Worm (Caenorhabditis elegans): ENCODE measurements around the gene R06F6.14.

Gene R06F6.14

ce11 chrII:10810690-10811089 lies 1.6 kb downstream of the R06F6.14 start, which contains the start of gene msrp-7:
Gene msrp-7 (plus strand): TSS chrII:10810990.
- TF ChIP-seq ceh-2 (tag; optimal IDR thresholded peaks at IDR 0.05) (no peak), ceh-18 (tag; optimal IDR thresholded peaks at IDR 0.05) (no peak), ceh-14 (tag; optimal IDR thresholded peaks at IDR 0.05) (no peak), hlh-8 (tag; optimal IDR thresholded peaks at IDR 0.05) (no peak), pqm-1 (tag; optimal IDR thresholded peaks at IDR 0.05) (no peak), nhr-11 (tag; optimal IDR thresholded peaks at IDR 0.05) (no peak), fkh-6 (tag; optimal IDR thresholded peaks at IDR 0.05) (no peak), dve-1 (tag; optimal IDR thresholded peaks at IDR 0.05) (no peak), ceh-6 (GFP tag; optimal IDR thresholded peaks at IDR 0.05) (no peak), pat-9 (tag; optimal IDR thresholded peaks at IDR 0.05) (no peak), odd-2 (tag; optimal IDR thresholded peaks at IDR 0.05) (no peak), dmd-4 (tag; optimal IDR thresholded peaks at IDR 0.05; ENCODE audit: borderline replicate concordance) (no peak)

ce11 chrII:10819928-10820423 lies 10.9 kb downstream of the R06F6.14 start, which contains the start of gene R06F6.8:
Gene R06F6.8 (minus strand): TSS chrII:10819978.
- TF ChIP-seq ref-2 (tag; optimal IDR thresholded peaks at IDR 0.05) (peak; percentile 71), odd-2 (tag; optimal IDR thresholded peaks at IDR 0.05) (no peak)

ce11 chrII:10820679-10821078 lies 11.6 kb downstream of the R06F6.14 start, which contains the start of gene ech-4:
Gene ech-4 (plus strand): TSS chrII:10821031.
- TF ChIP-seq eyg-1 (tag; optimal IDR thresholded peaks at IDR 0.05) (no peak), Y22D7AL.16 (tag; optimal IDR thresholded peaks at IDR 0.05) (no peak), hlh-6 (tag; optimal IDR thresholded peaks at IDR 0.05) (no peak)

ce11 chrII:10824046-10824445 lies 15.0 kb downstream of the R06F6.14 start, which contains the start of the genes R06F6.12 and mix-1:
Gene R06F6.12 (minus strand): TSS chrII:10824081.
Gene mix-1 (plus strand): TSS chrII:10824246.
- TF ChIP-seq nhr-232 (tag; optimal IDR thresholded peaks at IDR 0.05) (no peak), hlh-13 (GFP tag; optimal IDR thresholded peaks at IDR 0.05) (no peak), nfya-1 (tag; optimal IDR thresholded peaks at IDR 0.05) (peak; percentile 55), hlh-15 (tag; optimal IDR thresholded peaks at IDR 0.05) (no peak), sox-2 (GFP tag; IDR thresholded peaks at IDR 0.05) (no peak), npax-4 (tag; optimal IDR thresholded peaks at IDR 0.05) (no peak), ceh-45 (GFP tag; IDR thresholded peaks at IDR 0.05) (no peak), unc-55 (GFP tag; optimal IDR thresholded peaks at IDR 0.05) (no peak), ceh-9 (tag; optimal IDR thresholded peaks at IDR 0.05) (no peak), ceh-31 (tag; optimal IDR thresholded peaks at IDR 0.05) (peak; percentile 26), dmd-4 (tag; optimal IDR thresholded peaks at IDR 0.05; ENCODE audit: borderline replicate concordance) (no peak), unc-3 (GFP tag; conservative IDR thresholded peaks at IDR 0.05) (no peak), unc-3 (tag; optimal IDR thresholded peaks at IDR 0.05) (no peak), tbx-2 (tag; optimal IDR thresholded peaks at IDR 0.05) (no peak), zip-5 (tag; optimal IDR thresholded peaks at IDR 0.05) (no peak), sox-4 (tag; optimal IDR thresholded peaks at IDR 0.05) (no peak), C08G9.2 (tag; optimal IDR thresholded peaks at IDR 0.05) (no peak), ceh-34 (tag; optimal IDR thresholded peaks at IDR 0.05) (no peak), ttx-3 (tag; optimal IDR thresholded peaks at IDR 0.05) (no peak), elt-4 (tag; optimal IDR thresholded peaks at IDR 0.05) (no peak), madf-2 (tag; optimal IDR thresholded peaks at IDR 0.05) (no peak), hlh-30 (tag; optimal IDR thresholded peaks at IDR 0.05; ENCODE audit: insufficient read depth) (peak; percentile 44), fkh-10 (GFP tag; optimal IDR thresholded peaks at IDR 0.05) (no peak), eyg-1 (tag; optimal IDR thresholded peaks at IDR 0.05) (no peak), ceh-2 (tag; optimal IDR thresholded peaks at IDR 0.05) (no peak), ceh-14 (tag; optimal IDR thresholded peaks at IDR 0.05) (no peak), pax-1 (tag; optimal IDR thresholded peaks at IDR 0.05) (no peak), odd-2 (tag; optimal IDR thresholded peaks at IDR 0.05) (no peak), ceh-24 (tag; optimal IDR thresholded peaks at IDR 0.05) (no peak), ceh-22 (tag; optimal IDR thresholded peaks at IDR 0.05) (no peak), ceh-48 (tag; optimal IDR thresholded peaks at IDR 0.05) (no peak), rnt-1 (tag; optimal IDR thresholded peaks at IDR 0.05) (no peak), elt-2 (tag; optimal IDR thresholded peaks at IDR 0.05) (peak; percentile 48), dve-1 (tag; optimal IDR thresholded peaks at IDR 0.05) (peak; percentile 3), che-1 (tag; optimal IDR thresholded peaks at IDR 0.05) (no peak), pros-1 (tag; optimal IDR thresholded peaks at IDR 0.05) (no peak), K02D7.2 (tag; optimal IDR thresholded peaks at IDR 0.05) (no peak)

Measured in whole organism, late embryonic.